Worm (Caenorhabditis elegans): ENCODE data around the gene srh-299.
"Not testable (repeated sequence)": the region's sequence is repeated elsewhere in the genome, so short reads cannot be mapped to it uniquely, and the experiment has no call there.

DNA sequence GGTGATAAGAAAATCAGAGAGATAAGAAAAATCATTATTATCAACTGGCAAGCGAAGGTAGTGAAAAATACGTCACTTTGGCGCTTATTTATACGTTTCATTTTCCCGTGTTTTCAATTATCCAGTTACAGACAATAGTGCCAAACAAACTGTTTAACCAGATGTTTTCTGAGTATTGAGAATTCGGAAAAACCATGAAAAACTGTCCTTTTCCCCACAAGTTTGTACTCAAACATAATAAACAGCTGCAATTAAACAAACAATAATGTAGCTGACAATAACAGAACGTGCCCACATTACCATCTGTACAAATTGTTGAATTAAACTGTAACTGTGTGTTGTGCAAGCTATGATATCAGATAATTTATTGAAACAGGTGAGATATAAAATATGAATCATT lies 42.4 kb downstream of the srh-299 start, which contains the start of the genes F35E8.1 and F35E8.2:
- not testable (repeated sequence) for TF ChIP-seq ceh-83 (GFP tag; optimal IDR thresholded peaks at IDR 0.05); pha-4 (tag; optimal IDR thresholded peaks at IDR 0.05); tbx-8 (GFP tag; optimal IDR thresholded peaks at IDR 0.05)
